Fruit fly (Drosophila melanogaster) whole organism, embryonic: ENCODE measurements around the gene CG13048.

Experiments
- Abd-B ChIP-seq: fragments of 200-800 bp; sonication (Bioruptor generic); optimal IDR thresholded peaks from 2 replicates; lab custom pipeline; 2018; ENCODE audit warnings: missing biosample characterization, mild to moderate bottlenecking, missing genetic modification characterization, moderate library complexity
- Adf1 ChIP-seq: fragments of 200-800 bp; sonication (Bioruptor generic); IDR thresholded peaks from 2 replicates; pipeline ENCODE4 v1.3.6; 2022; ENCODE audit warnings: missing biosample characterization, missing genetic modification characterization
- Atf6 ChIP-seq: fragments of 200-800 bp; sonication (Bioruptor generic); IDR thresholded peaks from 2 replicates; pipeline ENCODE4 v1.3.6; 2022; ENCODE audit warnings: missing biosample characterization, missing genetic modification characterization
- Awh ChIP-seq: fragments of 200-800 bp; sonication (Bioruptor generic); IDR thresholded peaks from 2 replicates; pipeline ENCODE4, ENCODE4 v1.3.6; 2022; ENCODE audit warnings: missing biosample characterization, missing genetic modification characterization
- CG10543 ChIP-seq: fragments of 200-800 bp; sonication (Bioruptor generic); optimal IDR thresholded peaks from 3 replicates; lab custom pipeline; 2017; ENCODE audit warnings: missing biosample characterization, mild to moderate bottlenecking, missing genetic modification characterization, moderate library complexity
- CG11247 ChIP-seq: fragments of 200-800 bp; sonication (Bioruptor generic); IDR thresholded peaks from 2 replicates; pipeline ENCODE4 v1.3.6; 2022; ENCODE audit warnings: missing biosample characterization, missing genetic modification characterization
- CG12219 ChIP-seq: fragments of 200-800 bp; sonication (Bioruptor generic); optimal IDR thresholded peaks from 3 replicates; lab custom pipeline; 2018; ENCODE audit warnings: missing biosample characterization, mild to moderate bottlenecking, missing genetic modification characterization
- CG13894 ChIP-seq: fragments of 200-800 bp; sonication (Bioruptor generic); optimal IDR thresholded peaks from 3 replicates; lab custom pipeline; 2018; ENCODE audit warnings: missing biosample characterization, mild to moderate bottlenecking, missing genetic modification characterization, moderate library complexity
- CG14050 ChIP-seq: fragments of 200-800 bp; sonication (Bioruptor generic); IDR thresholded peaks from 3 replicates; pipeline ENCODE4 v1.3.6; 2022; ENCODE audit warnings: missing biosample characterization, missing genetic modification characterization
- CG14441 ChIP-seq: fragments of 200-800 bp; sonication (Bioruptor generic); IDR thresholded peaks from 2 replicates; pipeline ENCODE4 v1.3.6; 2022; ENCODE audit warnings: missing biosample characterization, missing genetic modification characterization
- CG15073 ChIP-seq: fragments of 200-800 bp; sonication (Bioruptor generic); optimal IDR thresholded peaks from 2 replicates; lab custom pipeline; 2016; ENCODE audit warnings: missing biosample characterization, missing genetic modification characterization
- CG16863 ChIP-seq: fragments of 200-800 bp; sonication (Bioruptor generic); optimal IDR thresholded peaks from 3 replicates; lab custom pipeline; 2016; ENCODE audit warnings: missing biosample characterization, missing genetic modification characterization
- CG17359 ChIP-seq: fragments of 200-800 bp; sonication (Bioruptor generic); optimal IDR thresholded peaks from 3 replicates; lab custom pipeline; 2018; ENCODE audit warnings: missing biosample characterization, mild to moderate bottlenecking, missing genetic modification characterization, moderate library complexity
- CG18476 ChIP-seq: fragments of 200-800 bp; sonication (Bioruptor generic); optimal IDR thresholded peaks from 2 replicates; lab custom pipeline; 2016; ENCODE audit warnings: missing biosample characterization, mild to moderate bottlenecking, missing genetic modification characterization
- CG2120 ChIP-seq: fragments of 200-800 bp; sonication (Bioruptor generic); optimal IDR thresholded peaks from 3 replicates; lab custom pipeline; 2016; ENCODE audit warnings: missing biosample characterization, missing genetic modification characterization
- CG2202 ChIP-seq: fragments of 200-800 bp; sonication (Bioruptor generic); optimal IDR thresholded peaks from 2 replicates; lab custom pipeline; 2018; ENCODE audit warnings: missing biosample characterization, mild to moderate bottlenecking, missing genetic modification characterization
- CG2712 ChIP-seq: fragments of 200-800 bp; optimal IDR thresholded peaks from 3 replicates; lab custom pipeline; 2019; ENCODE audit warnings: missing biosample characterization, mild to moderate bottlenecking, missing genetic modification characterization, moderate library complexity
- CG3847 ChIP-seq: fragments of 200-800 bp; sonication (Bioruptor generic); IDR thresholded peaks from 2 replicates; pipeline ENCODE4 v1.3.6; 2022; ENCODE audit warnings: missing biosample characterization, missing genetic modification characterization
- CG6175 ChIP-seq: fragments of 200-800 bp; sonication (Bioruptor generic); IDR thresholded peaks from 3 replicates; pipeline ENCODE4 v1.3.6; 2022; ENCODE audit warnings: missing biosample characterization, missing genetic modification characterization
- CG6272 ChIP-seq: fragments of 200-800 bp; sonication (Bioruptor generic); IDR thresholded peaks from 2 replicates; pipeline ENCODE4 v1.3.6; 2022; ENCODE audit warnings: missing biosample characterization, missing genetic modification characterization
- CG6854 ChIP-seq: fragments of 200-800 bp; sonication (Bioruptor generic); optimal IDR thresholded peaks from 3 replicates; lab custom pipeline; 2017; ENCODE audit warnings: missing biosample characterization, mild to moderate bottlenecking, missing genetic modification characterization
- CG7928 ChIP-seq: fragments of 200-800 bp; sonication (Bioruptor generic); optimal IDR thresholded peaks from 2 replicates; lab custom pipeline; 2017; ENCODE audit warnings: missing biosample characterization, mild to moderate bottlenecking, missing genetic modification characterization
- CG7963 ChIP-seq: fragments of 200-800 bp; sonication (Bioruptor generic); IDR thresholded peaks from 3 replicates; pipeline ENCODE4 v1.3.6; 2022; ENCODE audit warnings: missing biosample characterization, missing genetic modification characterization; ENCODE audit not compliant: partially characterized antibody
- CTCF ChIP-seq: fragments of 200-800 bp; sonication (Bioruptor generic); optimal IDR thresholded peaks from 2 replicates; lab custom pipeline; 2017; ENCODE audit warnings: missing biosample characterization, mild to moderate bottlenecking, missing genetic modification characterization, moderate library complexity
- CkIIα-i1 ChIP-seq: fragments of 200-800 bp; sonication (Bioruptor generic); IDR thresholded peaks from 2 replicates; pipeline ENCODE4 v1.3.6; 2022; ENCODE audit warnings: missing biosample characterization, missing genetic modification characterization
- D19B ChIP-seq: fragments of 200-800 bp; sonication (Bioruptor generic); optimal IDR thresholded peaks from 2 replicates; lab custom pipeline; 2017; ENCODE audit warnings: missing biosample characterization, mild to moderate bottlenecking, missing genetic modification characterization
- Dbx ChIP-seq: fragments of 200-800 bp; sonication (Bioruptor generic); IDR thresholded peaks from 3 replicates; pipeline ENCODE4 v1.3.6; 2022; ENCODE audit warnings: missing biosample characterization, missing genetic modification characterization
- Dip2 ChIP-seq: fragments of 200-800 bp; sonication (Bioruptor generic); IDR thresholded peaks from 2 replicates; pipeline ENCODE4 v1.3.6; 2022; ENCODE audit warnings: missing biosample characterization, missing genetic modification characterization
- Elba2 ChIP-seq: fragments of 200-800 bp; sonication (Bioruptor generic); optimal IDR thresholded peaks from 3 replicates; lab custom pipeline; 2016; ENCODE audit warnings: missing biosample characterization, missing genetic modification characterization
- Hey ChIP-seq: fragments of 200-800 bp; sonication (Bioruptor generic); optimal IDR thresholded peaks from 3 replicates; lab custom pipeline; 2018; ENCODE audit warnings: missing biosample characterization, mild to moderate bottlenecking, missing genetic modification characterization
- Hmr ChIP-seq: fragments of 200-800 bp; sonication (Bioruptor generic); optimal IDR thresholded peaks from 3 replicates; lab custom pipeline; 2017; ENCODE audit warnings: mild to moderate bottlenecking, missing biosample characterization, missing genetic modification reagents, missing genetic modification characterization
- Hr39 ChIP-seq: fragments of >200 bp; optimal IDR thresholded peaks from 2 replicates; lab custom pipeline; 2017
- Max ChIP-seq: fragments of 200-800 bp; sonication (Bioruptor generic); optimal IDR thresholded peaks from 2 replicates; lab custom pipeline; 2016; ENCODE audit warnings: missing biosample characterization, mild to moderate bottlenecking, missing genetic modification characterization
- NfI ChIP-seq: fragments of 200-800 bp; sonication (Bioruptor generic); optimal IDR thresholded peaks from 3 replicates; lab custom pipeline; 2018; ENCODE audit warnings: missing biosample characterization, mild to moderate bottlenecking, missing genetic modification characterization, moderate library complexity
- Sry-δ ChIP-seq: fragments of 200-800 bp; sonication (Bioruptor generic); optimal IDR thresholded peaks from 2 replicates; lab custom pipeline; 2016; ENCODE audit warnings: missing biosample characterization, missing genetic modification characterization
- al ChIP-seq: fragments of 200-800 bp; sonication (Bioruptor generic); IDR thresholded peaks from 2 replicates; pipeline ENCODE4 v1.3.6; 2022; ENCODE audit warnings: missing biosample characterization, missing genetic modification characterization
- ara ChIP-seq: fragments of 200-800 bp; sonication (Bioruptor generic); IDR thresholded peaks from 2 replicates; pipeline ENCODE4 v1.3.6; 2022; ENCODE audit warnings: missing biosample characterization, missing genetic modification characterization
- btn ChIP-seq: fragments of 200-800 bp; sonication (Bioruptor generic); optimal IDR thresholded peaks from 2 replicates; lab custom pipeline; 2016; ENCODE audit warnings: missing biosample characterization, missing genetic modification characterization
- dimm ChIP-seq: fragments of 200-800 bp; sonication (Bioruptor generic); IDR thresholded peaks from 2 replicates; pipeline ENCODE4 v1.3.6; 2022; ENCODE audit warnings: missing biosample characterization, missing genetic modification characterization
- esg ChIP-seq: fragments of 200-800 bp; sonication (Bioruptor generic); conservative IDR thresholded peaks from 2 replicates; pipeline ENCODE4 v1.3.6; 2022; ENCODE audit warnings: missing biosample characterization, missing genetic modification characterization
- exex ChIP-seq: fragments of 200-800 bp; sonication (Bioruptor generic); optimal IDR thresholded peaks from 4 replicates; lab custom pipeline; 2018; ENCODE audit warnings: missing biosample characterization, mild to moderate bottlenecking, missing genetic modification characterization, moderate library complexity
- gcm ChIP-seq: fragments of 200-800 bp; sonication (Bioruptor generic); optimal IDR thresholded peaks from 2 replicates; lab custom pipeline; 2019; ENCODE audit warnings: missing biosample characterization, mild to moderate bottlenecking, missing genetic modification characterization, moderate library complexity
- gcm2 ChIP-seq: fragments of 200-800 bp; sonication (Bioruptor generic); optimal IDR thresholded peaks from 2 replicates; lab custom pipeline; 2016; ENCODE audit warnings: missing biosample characterization, missing genetic modification characterization
- lbe ChIP-seq: fragments of 200-800 bp; sonication (Bioruptor generic); optimal IDR thresholded peaks from 2 replicates; lab custom pipeline; 2016; ENCODE audit warnings: missing biosample characterization, mild to moderate bottlenecking, missing genetic modification characterization
- maf-S ChIP-seq: fragments of 200-800 bp; sonication (Bioruptor generic); optimal IDR thresholded peaks from 2 replicates; lab custom pipeline; 2016; ENCODE audit warnings: missing biosample characterization, missing genetic modification characterization
- p53 ChIP-seq: fragments of 200-800 bp; sonication (Bioruptor generic); optimal IDR thresholded peaks from 2 replicates; lab custom pipeline; 2016; ENCODE audit warnings: missing biosample characterization, missing genetic modification characterization
- pnt ChIP-seq: fragments of 200-800 bp; sonication (Bioruptor generic); optimal IDR thresholded peaks from 3 replicates; lab custom pipeline; 2016; ENCODE audit warnings: missing biosample characterization, missing genetic modification characterization
- ranshi ChIP-seq: fragments of 200-800 bp; sonication (Bioruptor generic); IDR thresholded peaks from 2 replicates; pipeline ENCODE4 v1.3.6; 2022; ENCODE audit warnings: missing biosample characterization, missing genetic modification characterization
- tgo ChIP-seq: fragments of 200-800 bp; sonication (Bioruptor generic); IDR thresholded peaks from 3 replicates; pipeline ENCODE4 v1.3.6; 2022; ENCODE audit warnings: missing biosample characterization, missing genetic modification characterization
- trh ChIP-seq: fragments of 200-800 bp; sonication (Bioruptor generic); optimal IDR thresholded peaks from 2 replicates; lab custom pipeline; 2016; ENCODE audit warnings: missing biosample characterization, missing genetic modification characterization
- tx ChIP-seq: fragments of 200-800 bp; sonication (Bioruptor generic); optimal IDR thresholded peaks from 2 replicates; lab custom pipeline; 2016; ENCODE audit warnings: missing biosample characterization, missing genetic modification characterization
- wdn ChIP-seq: fragments of 200-800 bp; sonication (Bioruptor generic); IDR thresholded peaks from 2 replicates; pipeline ENCODE4 v1.3.6; 2022; ENCODE audit warnings: missing biosample characterization, missing genetic modification characterization

The CG13048 gene

DNA sequence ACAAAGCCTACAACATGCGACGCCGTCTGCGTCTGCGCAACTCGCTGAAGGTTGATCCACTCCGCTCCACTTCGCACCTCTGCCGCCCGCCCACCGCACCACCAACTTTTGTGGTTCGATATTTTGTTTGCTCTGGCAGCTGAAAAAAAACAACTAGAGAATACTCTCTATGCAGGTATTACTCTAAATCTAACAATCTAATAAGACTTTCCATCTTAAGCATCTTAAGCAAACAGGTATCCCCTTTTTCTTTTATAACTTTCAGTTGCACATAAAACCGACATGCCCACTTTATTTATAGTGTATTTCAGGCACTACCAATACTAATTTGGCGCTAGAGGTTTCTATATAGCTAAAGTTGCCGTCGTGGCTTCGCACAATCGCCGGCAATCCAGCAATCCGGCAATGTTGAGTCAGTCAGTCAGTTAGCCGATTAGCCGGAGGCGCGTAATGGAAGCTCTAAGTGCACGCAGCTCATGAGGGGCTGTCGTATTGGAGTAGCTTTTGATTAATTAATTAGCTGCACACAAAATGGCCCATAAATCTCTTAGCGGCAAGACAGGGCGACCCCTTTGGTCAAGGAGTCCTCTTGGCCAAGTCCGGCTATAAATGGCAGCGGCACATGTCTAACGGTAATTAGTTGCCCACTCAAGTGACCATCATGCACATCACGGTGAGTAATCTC is 44.6 kb upstream of the CG13048 start, which contains the start of gene CG13058 (continued):
- TF ChIP-seq Max = peak; percentile 18
- TF ChIP-seq trh = no peak
- no peak for TF ChIP-seq p53 (GFP tag; lab: Kevin White, UChicago)
- no peak for TF ChIP-seq D19B (GFP tag; lab: Kevin White, UChicago)
- no peak for TF ChIP-seq CG6272 (GFP tag; lab: Robert Waterston, UW)
- peak; percentile 76 for TF ChIP-seq CG14050
- TF ChIP-seq Hmr = peak; percentile 61
- peak; percentile 53 for TF ChIP-seq CG17359 (tag; lab: Kevin White, UChicago)
- peak; percentile 46 for TF ChIP-seq Adf1 (GFP tag; lab: Robert Waterston, UW)
- TF ChIP-seq CTCF = no peak
- TF ChIP-seq tx (GFP tag; lab: Kevin White, UChicago) = peak; percentile 72
- TF ChIP-seq CG11247 = no peak
- no peak for TF ChIP-seq Awh (GFP tag; lab: Robert Waterston, UW)
- no peak for TF ChIP-seq Hr39 (lab: Kevin White, UChicago)
- no peak for TF ChIP-seq CkIIα-i1
- peak; percentile 32 for TF ChIP-seq Sry-δ (GFP tag; lab: Kevin White, UChicago)
- TF ChIP-seq Dbx (GFP tag; lab: Robert Waterston, UW) = peak; percentile 64; the same call in 2 of the 3 replicates
- peak; percentile 52; the same call in 2 of the 3 replicates for TF ChIP-seq tgo (GFP tag; lab: Robert Waterston, UW)
- TF ChIP-seq Elba2 = no peak
- no peak for TF ChIP-seq CG6175 (GFP tag; lab: Robert Waterston, UW)
- TF ChIP-seq lbe = no peak
- TF ChIP-seq CG16863 (GFP tag; lab: Kevin White, UChicago) = peak; percentile 70
- TF ChIP-seq CG14441 (GFP tag; lab: Robert Waterston, UW) = 0 out of 2 replicates have a peak, but pooled peaks have one; percentile 41
- no peak for TF ChIP-seq CG2202 (tag; lab: Kevin White, UChicago)
- TF ChIP-seq CG7928 (GFP tag; lab: Kevin White, UChicago) = peak; percentile 25
- no peak for TF ChIP-seq Hey (tag; lab: Kevin White, UChicago)
- peak; percentile 77 for TF ChIP-seq CG3847
- peak; percentile 73 for TF ChIP-seq ranshi
- 0 out of 2 replicates have a peak, but pooled peaks have one; percentile 60 for TF ChIP-seq wdn (GFP tag; lab: Robert Waterston, UW)
- TF ChIP-seq NfI (GFP tag; lab: Kevin White, UChicago) = peak; percentile 67
- no peak for TF ChIP-seq btn (GFP tag; lab: Kevin White, UChicago)
- peak; percentile 14 for TF ChIP-seq CG18476 (GFP tag; lab: Kevin White, UChicago)
- TF ChIP-seq CG6854 = peak; percentile 39
- no peak for TF ChIP-seq CG2712 (tag; lab: Kevin White, UChicago)
- TF ChIP-seq gcm2 (GFP tag; lab: Kevin White, UChicago) = no peak
- TF ChIP-seq al (GFP tag; lab: Robert Waterston, UW) = 0 out of 2 replicates have a peak, but pooled peaks have one; percentile 23
- no peak for TF ChIP-seq Dip2 (GFP tag; lab: Robert Waterston, UW)
- TF ChIP-seq CG10543 (GFP tag; lab: Kevin White, UChicago) = peak; percentile 31
- no peak for TF ChIP-seq CG7963 (GFP tag; lab: Robert Waterston, UW)
- TF ChIP-seq Abd-B (GFP tag; lab: Kevin White, UChicago) = peak; percentile 18
- TF ChIP-seq dimm (GFP tag; lab: Robert Waterston, UW) = peak; percentile 23; the same call in 1 of the 2 replicates
- no peak for TF ChIP-seq gcm
- TF ChIP-seq exex (tag; lab: Kevin White, UChicago) = no peak
- no peak for TF ChIP-seq pnt
- peak; percentile 16 for TF ChIP-seq maf-S
- no peak for TF ChIP-seq CG15073 (GFP tag; lab: Kevin White, UChicago)
- TF ChIP-seq ara = no peak
- peak; percentile 74 for TF ChIP-seq CG12219 (GFP tag; lab: Kevin White, UChicago)
- peak; percentile 84 for TF ChIP-seq Atf6 (GFP tag; lab: Robert Waterston, UW)
- TF ChIP-seq CG2120 (GFP tag; lab: Kevin White, UChicago) = peak; percentile 77
- TF ChIP-seq CG13894 = peak; percentile 53
- peak; percentile 81 for TF ChIP-seq esg
